Worm (Caenorhabditis elegans): ENCODE results near the gene ugt-32.

DNA sequence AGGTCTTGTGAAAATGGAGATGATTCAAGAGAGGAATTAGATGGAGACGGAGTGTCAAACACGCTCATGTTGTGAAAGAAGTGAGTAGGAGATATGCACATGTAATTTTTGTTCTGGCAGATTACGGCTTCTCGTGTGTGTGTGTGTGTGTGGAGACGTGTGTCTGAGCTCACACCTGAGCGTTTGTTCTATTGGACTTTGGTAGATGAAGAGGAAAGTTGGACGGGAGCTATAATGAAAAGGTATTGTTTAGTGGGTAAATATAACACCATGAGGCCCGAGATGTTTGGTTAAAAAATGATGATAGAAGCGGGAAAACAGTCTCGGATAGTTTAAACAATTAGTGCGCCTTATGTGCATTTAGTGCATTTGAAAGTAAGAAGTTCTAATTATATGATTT, 25.1 kb upstream of the ugt-32 start, which contains the start of gene nhr-157:
- TF ChIP-seq aha-1 (tag; optimal IDR thresholded peaks at IDR 0.05) (no peak), nhr-77 (tag; optimal IDR thresholded peaks at IDR 0.05) (no peak), lin-15B (tag; optimal IDR thresholded peaks at IDR 0.05) (no peak), snu-23 (GFP tag; optimal IDR thresholded peaks at IDR 0.05) (no peak), nhr-12 (tag; optimal IDR thresholded peaks at IDR 0.05) (no peak), nhr-11 (tag; optimal IDR thresholded peaks at IDR 0.05) (no peak), pqm-1 (tag; optimal IDR thresholded peaks at IDR 0.05) (no peak), egl-27 (tag; optimal IDR thresholded peaks at IDR 0.05) (no peak), snpc-4 (tag; optimal IDR thresholded peaks at IDR 0.05) (no peak), zip-4 (GFP tag; optimal IDR thresholded peaks at IDR 0.05) (no peak)
